Fruit fly (Drosophila melanogaster): ENCODE measurements around the gene Naa15-16.

Gene Naa15-16

dm6 chrX:19491984-19492584, 12.3 kb downstream of the Naa15-16 start, which contains the start of the genes pcm and ND-18 (continued):
- TF ChIP-seq Atf3 (GFP tag; optimal IDR thresholded peaks at IDR 0.05) (no peak), Awh (GFP tag; IDR thresholded peaks at IDR 0.05) (no peak), fu2 (GFP tag; optimal IDR thresholded peaks at IDR 0.05) (no peak), bigmax (GFP tag; optimal IDR thresholded peaks at IDR 0.05) (no peak), Dp (GFP tag; optimal IDR thresholded peaks at IDR 0.05) (peak; percentile 65), cwo (GFP tag; optimal IDR thresholded peaks at IDR 0.05) (no peak), croc (GFP tag; conservative IDR thresholded peaks at IDR 0.05) (no peak), gt (GFP tag; IDR thresholded peaks at IDR 0.05) (no peak), fd96Cb (tag; optimal IDR thresholded peaks at IDR 0.05) (no peak), Sry-β (GFP tag; optimal IDR thresholded peaks at IDR 0.05) (no peak), CG18764 (GFP tag; optimal IDR thresholded peaks at IDR 0.05) (no peak), CG11504 (tag; optimal IDR thresholded peaks at IDR 0.05) (peak; percentile 96), YL-1 (GFP tag; optimal IDR thresholded peaks at IDR 0.05) (peak; percentile 33), dysf (GFP tag; IDR thresholded peaks at IDR 0.05) (no peak), CG10431 (GFP tag; optimal IDR thresholded peaks at IDR 0.05) (no peak), Rfx (GFP tag; IDR thresholded peaks at IDR 0.05) (no peak), usp (GFP tag; optimal IDR thresholded peaks at IDR 0.05) (no peak), D (optimal IDR thresholded peaks at IDR 0.05) (no peak), D (GFP tag; optimal IDR thresholded peaks at IDR 0.05) (no peak), chm (GFP tag; IDR thresholded peaks at IDR 0.05) (no peak), CG31441 (GFP tag; IDR thresholded peaks at IDR 0.05) (no peak), Nf-YA (GFP tag; IDR thresholded peaks at IDR 0.05) (no peak), run (tag; optimal IDR thresholded peaks at IDR 0.05) (no peak), CG6854 (GFP tag; optimal IDR thresholded peaks at IDR 0.05) (no peak), CG11696 (GFP tag; IDR thresholded peaks at IDR 0.05) (no peak), CG8944 (GFP tag; optimal IDR thresholded peaks at IDR 0.05) (no peak), Drgx (GFP tag; IDR thresholded peaks at IDR 0.05) (no peak), HLH54F (GFP tag; optimal IDR thresholded peaks at IDR 0.05) (peak; percentile 5), CG10366 (GFP tag; IDR thresholded peaks at IDR 0.05) (no peak), Sry-δ (GFP tag; optimal IDR thresholded peaks at IDR 0.05) (peak; percentile 64), gfzf (GFP tag; optimal IDR thresholded peaks at IDR 0.05) (peak; percentile 78), kni (GFP tag; optimal IDR thresholded peaks at IDR 0.05) (no peak), ro (GFP tag; IDR thresholded peaks at IDR 0.05) (no peak), CG4404 (GFP tag; IDR thresholded peaks at IDR 0.05) (no peak), lbe (GFP tag; optimal IDR thresholded peaks at IDR 0.05) (no peak), ftz-f1 (GFP tag; optimal IDR thresholded peaks at IDR 0.05) (no peak), Med (GFP tag) (peak; percentile 61), salm (tag; optimal IDR thresholded peaks at IDR 0.05) (no peak), esg (GFP tag; conservative IDR thresholded peaks at IDR 0.05) (no peak), CTCF (GFP tag; optimal IDR thresholded peaks at IDR 0.05) (peak; percentile 46), kah (GFP tag; optimal IDR thresholded peaks at IDR 0.05) (no peak), chif (GFP tag; optimal IDR thresholded peaks at IDR 0.05) (no peak), crp (GFP tag; optimal IDR thresholded peaks at IDR 0.05) (peak; percentile 54 to 92), CG33213 (GFP tag; optimal IDR thresholded peaks at IDR 0.05) (no peak), Doc2 (GFP tag; IDR thresholded peaks at IDR 0.05) (no peak), Taf1 (GFP tag; IDR thresholded peaks at IDR 0.05) (no peak), CG9727 (GFP tag; optimal IDR thresholded peaks at IDR 0.05) (no peak), CG13296 (GFP tag; optimal IDR thresholded peaks at IDR 0.05) (no peak), CG2712 (tag; optimal IDR thresholded peaks at IDR 0.05) (no peak), CG7786 (GFP tag; optimal IDR thresholded peaks at IDR 0.05) (no peak), CG3847 (GFP tag; IDR thresholded peaks at IDR 0.05) (no peak), Lim3 (GFP tag; IDR thresholded peaks at IDR 0.05) (no peak), cato (GFP tag; optimal IDR thresholded peaks at IDR 0.05; ENCODE audit: borderline replicate concordance) (no peak)

Data from whole organism, embryonic.